Fruit fly (Drosophila melanogaster): ENCODE measurements around the gene CG10163.
A peak's percentile ranks its signal among the peaks of the same experiment; 100 is the strongest.

Gene CG10163

dm6 chr3L:6263896-6264841 lies 5.6 kb upstream of the CG10163 start (continued):
- TF ChIP-seq BtbVII (GFP tag; optimal IDR thresholded peaks at IDR 0.05) (no peak), yki (optimal IDR thresholded peaks at IDR 0.05) (no peak), wdn (GFP tag; IDR thresholded peaks at IDR 0.05) (no peak), Fer3 (tag; optimal IDR thresholded peaks at IDR 0.05) (peak; percentile 40), phol (tag; optimal IDR thresholded peaks at IDR 0.05) (peak; percentile 18), NK7.1 (GFP tag; optimal IDR thresholded peaks at IDR 0.05) (peak; percentile 19), unpg (GFP tag; optimal IDR thresholded peaks at IDR 0.05) (peak; percentile 41), en (GFP tag; optimal IDR thresholded peaks at IDR 0.05) (no peak), CG10654 (GFP tag; optimal IDR thresholded peaks at IDR 0.05) (no peak), Xbp1 (GFP tag; optimal IDR thresholded peaks at IDR 0.05) (peak; percentile 79), Pdp1 (GFP tag; optimal IDR thresholded peaks at IDR 0.05) (peak; percentile 43 to 70), gcm (GFP tag; optimal IDR thresholded peaks at IDR 0.05) (no peak), Trl (optimal IDR thresholded peaks at IDR 0.05) (no peak), Trl (GFP tag; optimal IDR thresholded peaks at IDR 0.05) (peak; percentile 33), CG3847 (GFP tag; IDR thresholded peaks at IDR 0.05) (peak; percentile 58), emc (GFP tag; optimal IDR thresholded peaks at IDR 0.05) (no peak), Hr39 (optimal IDR thresholded peaks at IDR 0.05) (no peak), CG7372 (GFP tag; IDR thresholded peaks at IDR 0.05) (peak; percentile 34; the same call in 1 of the 2 replicates), Spps (tag; optimal IDR thresholded peaks at IDR 0.05) (no peak), fru (optimal IDR thresholded peaks at IDR 0.05) (no peak), sc (optimal IDR thresholded peaks at IDR 0.05) (no peak), sc (GFP tag; optimal IDR thresholded peaks at IDR 0.05) (no peak), fd3F (GFP tag; optimal IDR thresholded peaks at IDR 0.05) (peak; percentile 13), p53 (GFP tag; optimal IDR thresholded peaks at IDR 0.05) (no peak), Deaf1 (tag; optimal IDR thresholded peaks at IDR 0.05) (no peak), jing (GFP tag; optimal IDR thresholded peaks at IDR 0.05) (peak; percentile 9), kay (GFP tag; optimal IDR thresholded peaks at IDR 0.05) (no peak), MTF-1 (GFP tag; optimal IDR thresholded peaks at IDR 0.05; ENCODE audit: borderline replicate concordance) (peak; percentile 14), psq (GFP tag; optimal IDR thresholded peaks at IDR 0.05) (no peak), CG12104 (GFP tag; optimal IDR thresholded peaks at IDR 0.05) (no peak), slp2 (GFP tag; optimal IDR thresholded peaks at IDR 0.05) (no peak), az2 (GFP tag; optimal IDR thresholded peaks at IDR 0.05) (peak; percentile 51), tup (GFP tag; optimal IDR thresholded peaks at IDR 0.05) (no peak), CG4282 (GFP tag; optimal IDR thresholded peaks at IDR 0.05) (no peak), HLH3B (GFP tag; IDR thresholded peaks at IDR 0.05) (0 out of 2 replicates have a peak, but pooled peaks have one; percentile 14), onecut (GFP tag; IDR thresholded peaks at IDR 0.05) (no peak), CG13123 (GFP tag; optimal IDR thresholded peaks at IDR 0.05) (no peak), dati (GFP tag; IDR thresholded peaks at IDR 0.05) (no peak), CG7839 (tag; optimal IDR thresholded peaks at IDR 0.05) (peak; percentile 62), pita (GFP tag; optimal IDR thresholded peaks at IDR 0.05) (peak; percentile 21), CG18764 (GFP tag; optimal IDR thresholded peaks at IDR 0.05) (no peak), Side (GFP tag; optimal IDR thresholded peaks at IDR 0.05) (peak; percentile 8), Dip2 (GFP tag; IDR thresholded peaks at IDR 0.05) (no peak), Lpt (GFP tag; optimal IDR thresholded peaks at IDR 0.05) (no peak), CG18599 (GFP tag; optimal IDR thresholded peaks at IDR 0.05) (no peak), crp (GFP tag; optimal IDR thresholded peaks at IDR 0.05) (no peak), ken (GFP tag; IDR thresholded peaks at IDR 0.05) (peak; percentile 53; the same call in 2 of the 3 replicates), CG9437 (GFP tag; optimal IDR thresholded peaks at IDR 0.05) (no peak), ATbp (GFP tag; optimal IDR thresholded peaks at IDR 0.05) (peak; percentile 9), Meics (GFP tag; optimal IDR thresholded peaks at IDR 0.05) (peak; percentile 45), CG10147 (GFP tag; optimal IDR thresholded peaks at IDR 0.05) (no peak)
